Worm (Caenorhabditis elegans) whole organism, young adult: Measurements from ENCODE around the gene crn-7.

ENCODE experiments used
- F52B5.7 ChIP-seq: sonication (generic microtip); optimal IDR thresholded peaks from 2 replicates; lab custom pipeline; 2016; ENCODE audit warnings: mild to moderate bottlenecking, missing genetic modification characterization, missing compliant biosample characterization
- F55B11.4 ChIP-seq: sonication (generic microtip); optimal IDR thresholded peaks from 2 replicates; lab custom pipeline; 2016; ENCODE audit warnings: missing compliant biosample characterization, missing genetic modification characterization, borderline replicate concordance; ENCODE audit not compliant: insufficient read depth
- T07F8.4 ChIP-seq: sonication (generic microtip); optimal IDR thresholded peaks from 2 replicates; lab custom pipeline; 2016; ENCODE audit warnings: mild to moderate bottlenecking, missing genetic modification characterization, moderate library complexity, missing compliant biosample characterization
- aptf-2 ChIP-seq: fragments of 200-800 bp; sonication (Bioruptor generic); conservative IDR thresholded peaks from 2 replicates; pipeline ENCODE4 v1.3.6; 2022; ENCODE audit warnings: missing genetic modification reagents, missing genetic modification characterization, missing compliant biosample characterization
- hlh-12 ChIP-seq: sonication (generic microtip); optimal IDR thresholded peaks from 2 replicates; lab custom pipeline; 2016; ENCODE audit warnings: missing genetic modification characterization, missing compliant biosample characterization
- hrde-1 ChIP-seq: sonication (generic microtip); optimal IDR thresholded peaks from 2 replicates; lab custom pipeline; 2016; ENCODE audit warnings: missing genetic modification characterization, mild to moderate bottlenecking, missing compliant biosample characterization, moderate library complexity, missing genotype, missing genetic modification reagents, borderline replicate concordance
- lag-1 ChIP-seq: fragments of 200-800 bp; sonication (Bioruptor generic); IDR thresholded peaks from 2 replicates; pipeline ENCODE4 v1.3.6; 2022; ENCODE audit warnings: missing genetic modification reagents, missing genetic modification characterization, missing compliant biosample characterization
- madf-6 ChIP-seq: fragments of 200-800 bp; sonication (Bioruptor generic); IDR thresholded peaks from 2 replicates; pipeline ENCODE4 v1.3.6; 2022; ENCODE audit warnings: missing genetic modification reagents, missing genetic modification characterization, missing compliant biosample characterization
- nfyb-1 ChIP-seq: fragments of 200-800 bp; sonication (Bioruptor generic); IDR thresholded peaks from 2 replicates; pipeline ENCODE4 v1.3.6; 2022; ENCODE audit warnings: missing genetic modification reagents, missing genetic modification characterization, missing compliant biosample characterization
- snpc-4 ChIP-seq, 5 experiments: fragments of 150-350 bp in 1 of 5; sonication (generic microtip) in 4 of 5; optimal IDR thresholded peaks; 2 replicates each; lab custom pipeline; 2014 to 2018; ENCODE audit warnings: missing genetic modification characterization in 5 of 5, missing biosample characterization in 3 of 5, antibody characterized with exemption in 2 of 5, mild to moderate bottlenecking in 2 of 5, missing compliant biosample characterization in 2 of 5, missing genotype in 2 of 5, moderate library complexity in 2 of 5, missing genetic modification reagents in 1 of 5
- tbx-9 ChIP-seq: sonication (generic microtip); optimal IDR thresholded peaks from 2 replicates; lab custom pipeline; 2016; ENCODE audit warnings: borderline replicate concordance, missing genetic modification characterization, inconsistent platforms, missing compliant biosample characterization

DNA sequence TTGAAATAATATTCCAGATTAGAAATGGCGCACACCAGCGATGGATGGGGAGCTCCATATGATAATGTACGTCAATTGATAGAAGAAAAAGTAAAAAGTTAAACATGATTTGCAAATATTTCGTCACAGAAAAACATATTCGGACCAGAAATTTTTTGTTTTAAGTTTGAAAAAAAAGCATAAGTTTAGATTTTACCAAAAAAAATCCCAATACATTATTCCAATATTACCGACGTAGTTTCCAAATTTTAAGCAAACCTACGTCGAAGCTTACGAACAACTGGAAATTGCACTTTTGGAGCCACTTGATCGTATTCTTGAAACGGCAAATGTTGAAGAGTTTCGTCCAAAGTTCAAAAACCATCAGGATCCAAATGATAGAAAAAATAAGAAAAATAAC, 35.7 kb upstream of the crn-7 start, which contains the start of gene henn-1:
- TF ChIP-seq hrde-1 (tag; lab: Kevin White, UChicago) (no peak), tbx-9 (no peak), nfyb-1 (GFP tag; lab: Robert Waterston, UW) (0 out of 2 replicates have a peak, but pooled peaks have one; percentile 47), lag-1 (no peak), madf-6 (GFP tag; lab: Robert Waterston, UW) (no peak), F52B5.7 (tag; lab: Kevin White, UChicago) (no peak), hlh-12 (tag; lab: Kevin White, UChicago) (no peak), F55B11.4 (no peak), T07F8.4 (tag; lab: Kevin White, UChicago) (no peak), aptf-2 (GFP tag; lab: Robert Waterston, UW) (no peak), snpc-4 (GFP tag; optimal IDR thresholded peaks at IDR 0.05; lab: Kevin White, UChicago) (no peak), snpc-4 (tag; optimal IDR thresholded peaks at IDR 0.05; lab: Kevin White, UChicago) (no peak)
